Worm (Caenorhabditis elegans): ENCODE measurements around the gene atg-3.
A peak's percentile ranks its signal among the peaks of the same experiment; 100 is the strongest.

The atg-3 gene

ce11 chrIV:1000441-1000840, 9.9 kb upstream of the atg-3 start:
- TF ChIP-seq tlp-1 (tag; optimal IDR thresholded peaks at IDR 0.05) (no peak), lin-35 (GFP tag; optimal IDR thresholded peaks at IDR 0.05) (no peak), unc-130 (tag; optimal IDR thresholded peaks at IDR 0.05) (no peak), unc-30 (tag; optimal IDR thresholded peaks at IDR 0.05) (no peak), nhr-84 (tag; optimal IDR thresholded peaks at IDR 0.05) (no peak), nhr-76 (tag; optimal IDR thresholded peaks at IDR 0.05) (no peak), ets-5 (GFP tag; IDR thresholded peaks at IDR 0.05) (no peak), lir-3 (tag; optimal IDR thresholded peaks at IDR 0.05; ENCODE audit: poor library complexity) (no peak), ceh-88 (GFP tag; IDR thresholded peaks at IDR 0.05) (no peak), pax-3 (tag; optimal IDR thresholded peaks at IDR 0.05) (no peak), zip-4 (GFP tag; optimal IDR thresholded peaks at IDR 0.05) (no peak), nhr-237 (tag; optimal IDR thresholded peaks at IDR 0.05) (no peak), nhr-20 (tag; optimal IDR thresholded peaks at IDR 0.05) (no peak), mab-9 (GFP tag; IDR thresholded peaks at IDR 0.05) (no peak), isw-1 (GFP tag; IDR thresholded peaks at IDR 0.05) (no peak), skn-1 (tag; optimal IDR thresholded peaks at IDR 0.05) (no peak), ztf-11 (tag; optimal IDR thresholded peaks at IDR 0.05) (no peak), mep-1 (tag; optimal IDR thresholded peaks at IDR 0.05) (no peak), dpl-1 (GFP tag; optimal IDR thresholded peaks at IDR 0.05) (no peak)

ce11 chrIV:1005761-1006160, 4.6 kb upstream of the atg-3 start, which contains the start of gene immp-2:
Gene immp-2 (minus strand): TSS chrIV:1005861.
- TF ChIP-seq C16A3.4 (tag; optimal IDR thresholded peaks at IDR 0.05) (no peak), mab-9 (GFP tag; IDR thresholded peaks at IDR 0.05) (no peak), dpl-1 (GFP tag; optimal IDR thresholded peaks at IDR 0.05) (no peak), pqm-1 (tag; optimal IDR thresholded peaks at IDR 0.05) (no peak), isw-1 (GFP tag; IDR thresholded peaks at IDR 0.05) (no peak), jun-1 (tag; optimal IDR thresholded peaks at IDR 0.05) (no peak)

- no peak for TF ChIP-seq C16A3.4 (tag; optimal IDR thresholded peaks at IDR 0.05)
- TF ChIP-seq dsc-1 (tag; optimal IDR thresholded peaks at IDR 0.05) = no peak
- no peak for TF ChIP-seq fkh-10 (GFP tag; optimal IDR thresholded peaks at IDR 0.05)
- no peak for TF ChIP-seq nhr-20 (tag; optimal IDR thresholded peaks at IDR 0.05)
- TF ChIP-seq pag-3 (tag; optimal IDR thresholded peaks at IDR 0.05; ENCODE audit: borderline replicate concordance, insufficient read depth) = no peak
- no peak for TF ChIP-seq ceh-63 (GFP tag; optimal IDR thresholded peaks at IDR 0.05)
- TF ChIP-seq nhr-47 (tag; optimal IDR thresholded peaks at IDR 0.05) = no peak
- TF ChIP-seq lin-13 (GFP tag; optimal IDR thresholded peaks at IDR 0.05) = no peak
- no peak for TF ChIP-seq lsy-2 (tag; optimal IDR thresholded peaks at IDR 0.05)
- TF ChIP-seq skn-1 (tag; optimal IDR thresholded peaks at IDR 0.05) = no peak
- no peak for TF ChIP-seq hlh-4 (tag; optimal IDR thresholded peaks at IDR 0.05)
- TF ChIP-seq nhr-77 (tag; optimal IDR thresholded peaks at IDR 0.05) = no peak
Measured at ce11 chrIV:1006662-1007061, 3.6 kb upstream of the atg-3 start.

- peak; percentile 97 for TF ChIP-seq F16B12.6 (tag; optimal IDR thresholded peaks at IDR 0.05)
- TF ChIP-seq mab-9 (GFP tag; IDR thresholded peaks at IDR 0.05) = no peak
- TF ChIP-seq ceh-88 (GFP tag; IDR thresholded peaks at IDR 0.05) = no peak
- no peak for TF ChIP-seq nhr-85 (tag)
- TF ChIP-seq lin-39 (tag; optimal IDR thresholded peaks at IDR 0.05) = no peak
- TF ChIP-seq nhr-28 (tag; optimal IDR thresholded peaks at IDR 0.05) = no peak
- TF ChIP-seq fos-1 (tag; optimal IDR thresholded peaks at IDR 0.05) = no peak
- TF ChIP-seq vab-15 (tag; optimal IDR thresholded peaks at IDR 0.05) = no peak
- TF ChIP-seq C34B4.2 (tag; optimal IDR thresholded peaks at IDR 0.05) = no peak
- TF ChIP-seq C16A3.4 (tag; optimal IDR thresholded peaks at IDR 0.05) = no peak
- TF ChIP-seq irx-1 (tag; optimal IDR thresholded peaks at IDR 0.05) = no peak
- TF ChIP-seq sup-37 (GFP tag; optimal IDR thresholded peaks at IDR 0.05) = no peak
- no peak for TF ChIP-seq sptf-1 (tag; optimal IDR thresholded peaks at IDR 0.05)
- no peak for TF ChIP-seq hpl-2 (GFP tag; optimal IDR thresholded peaks at IDR 0.05)
- no peak for TF ChIP-seq ets-5 (GFP tag; IDR thresholded peaks at IDR 0.05)
- no peak for TF ChIP-seq mef-2 (tag; optimal IDR thresholded peaks at IDR 0.05)
- TF ChIP-seq zip-4 (GFP tag; optimal IDR thresholded peaks at IDR 0.05) = no peak
- TF ChIP-seq nhr-76 (tag; optimal IDR thresholded peaks at IDR 0.05) = no peak
- peak in 1 of 2 experiments; percentile 65 for TF ChIP-seq mdl-1 (tag; optimal IDR thresholded peaks at IDR 0.05)
- TF ChIP-seq fkh-4 (tag; optimal IDR thresholded peaks at IDR 0.05; ENCODE audit: borderline replicate concordance) = no peak
- TF ChIP-seq sox-4 (tag; optimal IDR thresholded peaks at IDR 0.05) = no peak
- TF ChIP-seq nhr-11 (tag; optimal IDR thresholded peaks at IDR 0.05) = no peak
- no peak for TF ChIP-seq nhr-84 (tag; optimal IDR thresholded peaks at IDR 0.05)
- peak; percentile 16 to 38 (median 29) for TF ChIP-seq ceh-82 (tag; optimal IDR thresholded peaks at IDR 0.05)
- peak; percentile 18 for TF ChIP-seq snpc-4 (tag; optimal IDR thresholded peaks at IDR 0.05)
Measured at ce11 chrIV:1009546-1009945, 766 bp upstream of the atg-3 start, which contains the start of gene Y55F3AM.9. Gene Y55F3AM.9 (minus strand): TSS chrIV:1009734.

Data from whole organism, L1 larva.